Worm (Caenorhabditis elegans) whole organism, young adult: ENCODE measurements around the gene K07C11.7.

Experiments used
- B0261.1 ChIP-seq: sonication (generic microtip); optimal IDR thresholded peaks from 2 replicates; lab custom pipeline; 2016; ENCODE audit warnings: mild to moderate bottlenecking, missing genetic modification characterization, moderate library complexity, missing compliant biosample characterization
- Y53F4B.3 ChIP-seq: fragments of 200-800 bp; sonication (Bioruptor generic); IDR thresholded peaks from 2 replicates; pipeline ENCODE4 v1.3.6; 2022; ENCODE audit warnings: missing genetic modification reagents, missing genetic modification characterization, missing compliant biosample characterization
- Y67H2A.10 ChIP-seq: fragments of 200-800 bp; sonication (Bioruptor generic); conservative IDR thresholded peaks from 2 replicates; pipeline ENCODE4 v1.3.6; 2022; ENCODE audit warnings: missing genetic modification reagents, missing genetic modification characterization, missing compliant biosample characterization
- ZK185.1 ChIP-seq: sonication (generic microtip); optimal IDR thresholded peaks from 2 replicates; lab custom pipeline; 2016; ENCODE audit warnings: mild to moderate bottlenecking, missing genetic modification characterization, missing compliant biosample characterization; ENCODE audit not compliant: poor library complexity, severe bottlenecking
- aptf-2 ChIP-seq: fragments of 200-800 bp; sonication (Bioruptor generic); conservative IDR thresholded peaks from 2 replicates; pipeline ENCODE4 v1.3.6; 2022; ENCODE audit warnings: missing genetic modification reagents, missing genetic modification characterization, missing compliant biosample characterization
- attf-6 ChIP-seq: fragments of 200-800 bp; sonication (Bioruptor generic); IDR thresholded peaks from 2 replicates; pipeline ENCODE4 v1.3.6; 2022; ENCODE audit warnings: missing genetic modification reagents, missing genetic modification characterization, missing compliant biosample characterization
- bed-1 ChIP-seq: fragments of 200-800 bp; sonication (Bioruptor generic); IDR thresholded peaks from 2 replicates; pipeline ENCODE4 v1.3.6; 2022; ENCODE audit warnings: missing genetic modification reagents, missing genetic modification characterization, missing compliant biosample characterization
- ccch-3 ChIP-seq: fragments of 200-800 bp; sonication (Bioruptor generic); optimal IDR thresholded peaks from 2 replicates; lab custom pipeline; 2018; ENCODE audit warnings: mild to moderate bottlenecking, missing genetic modification characterization, missing compliant biosample characterization
- cebp-1 ChIP-seq, 2 experiments: fragments of 200-800 bp in 1 of 2; sonication (Bioruptor generic) in 1 of 2; sonication (generic microtip) in 1 of 2; IDR thresholded peaks in 1 of 2; optimal IDR thresholded peaks in 1 of 2; 2 replicates each; pipeline versions ENCODE4 v1.3.6 to Lab custom; 2017 to 2022; ENCODE audit warnings: missing compliant biosample characterization in 2 of 2, missing genetic modification characterization in 2 of 2, mild to moderate bottlenecking in 1 of 2, missing genetic modification reagents in 1 of 2, moderate library complexity in 1 of 2
- ceh-100 ChIP-seq: fragments of 200-800 bp; sonication (Bioruptor generic); IDR thresholded peaks from 2 replicates; pipeline ENCODE4 v1.3.6; 2022; ENCODE audit warnings: missing genetic modification reagents, missing genetic modification characterization, missing compliant biosample characterization
- ceh-40 ChIP-seq: fragments of 200-800 bp; sonication (Bioruptor generic); IDR thresholded peaks from 2 replicates; pipeline ENCODE4 v1.3.6; 2022; ENCODE audit warnings: missing genetic modification characterization, missing compliant biosample characterization
- die-1 ChIP-seq: sonication (generic microtip); optimal IDR thresholded peaks from 2 replicates; lab custom pipeline; 2016; ENCODE audit warnings: missing genotype, mild to moderate bottlenecking, missing genetic modification characterization, missing compliant biosample characterization
- dox-1 ChIP-seq: fragments of 200-800 bp; sonication (Bioruptor generic); IDR thresholded peaks from 2 replicates; pipeline ENCODE4 v1.3.6; 2022; ENCODE audit warnings: missing genetic modification reagents, missing genetic modification characterization, missing compliant biosample characterization
- dpl-1 ChIP-seq: fragments of 150-350 bp; optimal IDR thresholded peaks from 2 replicates; lab custom pipeline; 2014; ENCODE audit warnings: missing biosample characterization, missing genetic modification reagents, missing genetic modification characterization
- fkh-3 ChIP-seq: sonication (generic microtip); optimal IDR thresholded peaks from 2 replicates; lab custom pipeline; 2016; ENCODE audit warnings: mild to moderate bottlenecking, missing genetic modification characterization, missing compliant biosample characterization
- gei-17 ChIP-seq: fragments of 200-800 bp; sonication (Bioruptor generic); optimal IDR thresholded peaks from 2 replicates; lab custom pipeline; 2018; ENCODE audit warnings: mild to moderate bottlenecking, missing genetic modification characterization, missing compliant biosample characterization
- him-1 ChIP-seq: sonication (generic microtip); optimal IDR thresholded peaks from 2 replicates; lab custom pipeline; 2016; ENCODE audit warnings: missing genotype, missing genetic modification reagents, missing genetic modification characterization, missing compliant biosample characterization
- hmg-1.2 ChIP-seq: fragments of 200-800 bp; sonication (Bioruptor generic); IDR thresholded peaks from 2 replicates; pipeline ENCODE4 v1.3.6; 2022; ENCODE audit warnings: missing genetic modification reagents, missing genetic modification characterization, missing compliant biosample characterization
- hmg-20 ChIP-seq: fragments of 200-800 bp; sonication (Bioruptor generic); IDR thresholded peaks from 2 replicates; pipeline ENCODE4 v1.3.6; 2022; ENCODE audit warnings: missing genetic modification reagents, missing genetic modification characterization, missing compliant biosample characterization
- hrde-1 ChIP-seq: sonication (generic microtip); optimal IDR thresholded peaks from 2 replicates; lab custom pipeline; 2016; ENCODE audit warnings: missing genetic modification characterization, mild to moderate bottlenecking, missing compliant biosample characterization, moderate library complexity, missing genotype, missing genetic modification reagents, borderline replicate concordance
- lag-1 ChIP-seq: fragments of 200-800 bp; sonication (Bioruptor generic); IDR thresholded peaks from 2 replicates; pipeline ENCODE4 v1.3.6; 2022; ENCODE audit warnings: missing genetic modification reagents, missing genetic modification characterization, missing compliant biosample characterization
- lin-26 ChIP-seq: fragments of 200-800 bp; sonication (Bioruptor generic); IDR thresholded peaks from 2 replicates; pipeline ENCODE4 v1.3.6; 2022; ENCODE audit warnings: missing genetic modification reagents, missing genetic modification characterization, missing compliant biosample characterization
- lin-40 ChIP-seq: sonication (generic microtip); optimal IDR thresholded peaks from 2 replicates; lab custom pipeline; 2016; ENCODE audit warnings: missing genetic modification characterization, mild to moderate bottlenecking, missing compliant biosample characterization, missing genotype, missing genetic modification reagents
- lir-1 ChIP-seq: fragments of 200-800 bp; sonication (Bioruptor generic); conservative IDR thresholded peaks from 2 replicates; pipeline ENCODE4 v1.3.6; 2022; ENCODE audit warnings: missing genetic modification reagents, missing genetic modification characterization, missing compliant biosample characterization
- lsl-1 ChIP-seq: fragments of 200-800 bp; sonication (Bioruptor generic); optimal IDR thresholded peaks from 2 replicates; lab custom pipeline; 2018; ENCODE audit warnings: mild to moderate bottlenecking, missing genetic modification characterization, moderate library complexity, missing compliant biosample characterization
- lsy-27 ChIP-seq: sonication (generic microtip); optimal IDR thresholded peaks from 2 replicates; lab custom pipeline; 2017; ENCODE audit warnings: missing genetic modification characterization, mild to moderate bottlenecking, missing compliant biosample characterization, antibody characterized with exemption, missing genotype, borderline replicate concordance; ENCODE audit not compliant: insufficient read depth
- madf-6 ChIP-seq: fragments of 200-800 bp; sonication (Bioruptor generic); IDR thresholded peaks from 2 replicates; pipeline ENCODE4 v1.3.6; 2022; ENCODE audit warnings: missing genetic modification reagents, missing genetic modification characterization, missing compliant biosample characterization
- mcd-1 ChIP-seq: fragments of 200-800 bp; sonication (Bioruptor generic); IDR thresholded peaks from 2 replicates; pipeline ENCODE4 v1.3.6; 2022; ENCODE audit warnings: missing genetic modification reagents, missing genetic modification characterization, missing compliant biosample characterization
- mes-4 ChIP-seq: sonication (generic microtip); optimal IDR thresholded peaks from 2 replicates; lab custom pipeline; 2016; ENCODE audit warnings: missing genotype, missing genetic modification characterization, missing compliant biosample characterization
- nfya-2 ChIP-seq: fragments of 200-800 bp; sonication (Bioruptor generic); IDR thresholded peaks from 2 replicates; pipeline ENCODE4 v1.3.6; 2022; ENCODE audit warnings: missing genetic modification reagents, missing genetic modification characterization, missing compliant biosample characterization
- nhr-179 ChIP-seq: sonication (generic microtip); optimal IDR thresholded peaks from 2 replicates; lab custom pipeline; 2016; ENCODE audit warnings: mild to moderate bottlenecking, missing genetic modification characterization, missing compliant biosample characterization
- nhr-90 ChIP-seq: sonication (generic microtip); optimal IDR thresholded peaks from 2 replicates; lab custom pipeline; 2016; ENCODE audit warnings: missing genotype, mild to moderate bottlenecking, missing genetic modification characterization, missing compliant biosample characterization
- pbrm-1 ChIP-seq: fragments of 200-800 bp; sonication (Bioruptor generic); IDR thresholded peaks from 2 replicates; pipeline ENCODE4 v1.3.6; 2022; ENCODE audit warnings: missing genetic modification reagents, missing genetic modification characterization, missing compliant biosample characterization
- rec-8 ChIP-seq, 2 experiments: sonication (generic microtip); optimal IDR thresholded peaks; 2 replicates each; lab custom pipeline; 2016; ENCODE audit warnings: mild to moderate bottlenecking in 2 of 2, missing genetic modification characterization in 2 of 2, missing genetic modification reagents in 2 of 2, missing genotype in 2 of 2, missing biosample characterization in 1 of 2, missing compliant biosample characterization in 1 of 2, moderate library complexity in 1 of 2
- rpc-1 ChIP-seq, 2 experiments: fragments of 150-350 bp in 1 of 2; sonication (generic microtip) in 1 of 2; optimal IDR thresholded peaks; 2 replicates each; lab custom pipeline; 2014 to 2018; ENCODE audit warnings: missing biosample characterization in 1 of 2, missing genetic modification characterization in 1 of 2, missing genetic modification reagents in 1 of 2, missing genotype in 1 of 2
- snpc-1.1 ChIP-seq: sonication (generic microtip); optimal IDR thresholded peaks from 2 replicates; lab custom pipeline; 2017; ENCODE audit warnings: missing genetic modification characterization, mild to moderate bottlenecking, missing compliant biosample characterization, antibody characterized with exemption, moderate library complexity, missing genotype, missing genetic modification reagents; ENCODE audit not compliant: insufficient read depth
- snpc-4 ChIP-seq, 5 experiments: fragments of 150-350 bp in 1 of 5; sonication (generic microtip) in 4 of 5; optimal IDR thresholded peaks; 2 replicates each; lab custom pipeline; 2014 to 2018; ENCODE audit warnings: missing genetic modification characterization in 5 of 5, missing biosample characterization in 3 of 5, antibody characterized with exemption in 2 of 5, mild to moderate bottlenecking in 2 of 5, missing compliant biosample characterization in 2 of 5, missing genotype in 2 of 5, moderate library complexity in 2 of 5, missing genetic modification reagents in 1 of 5
- sptf-2 ChIP-seq: fragments of 200-800 bp; sonication (Bioruptor generic); optimal IDR thresholded peaks from 2 replicates; lab custom pipeline; 2018; ENCODE audit warnings: mild to moderate bottlenecking, missing genetic modification characterization, missing compliant biosample characterization
- tbp1 ChIP-seq: fragments of 200-800 bp; sonication (Bioruptor generic); optimal IDR thresholded peaks from 2 replicates; lab custom pipeline; 2018; ENCODE audit warnings: mild to moderate bottlenecking, missing genetic modification characterization, missing compliant biosample characterization
- xnd-1 ChIP-seq: sonication (generic microtip); optimal IDR thresholded peaks from 2 replicates; lab custom pipeline; 2016; ENCODE audit warnings: missing genotype, missing genetic modification reagents, missing genetic modification characterization, missing compliant biosample characterization
- zim-3 ChIP-seq: sonication (generic microtip); optimal IDR thresholded peaks from 2 replicates; lab custom pipeline; 2017; ENCODE audit warnings: mild to moderate bottlenecking, missing genetic modification characterization, moderate library complexity, missing compliant biosample characterization
- ztf-18 ChIP-seq: sonication (generic microtip); optimal IDR thresholded peaks from 2 replicates; lab custom pipeline; 2016; ENCODE audit warnings: missing genotype, mild to moderate bottlenecking, missing genetic modification characterization, missing compliant biosample characterization
- ztf-22 ChIP-seq: fragments of 200-800 bp; sonication (Bioruptor generic); optimal IDR thresholded peaks from 2 replicates; lab custom pipeline; 2018; ENCODE audit warnings: mild to moderate bottlenecking, missing genetic modification characterization, moderate library complexity, missing compliant biosample characterization
- ztf-25 ChIP-seq: fragments of 200-800 bp; sonication (Bioruptor generic); IDR thresholded peaks from 2 replicates; pipeline ENCODE4 v1.3.6; 2022; ENCODE audit warnings: missing genetic modification reagents, missing genetic modification characterization, missing compliant biosample characterization
- ztf-28 ChIP-seq: fragments of 200-800 bp; sonication (Bioruptor generic); IDR thresholded peaks from 2 replicates; pipeline ENCODE4 v1.3.6; 2022; ENCODE audit warnings: missing genetic modification reagents, missing genetic modification characterization, missing compliant biosample characterization

The K07C11.7 gene

ce11 chrV:8230056-8230455, 16.3 kb upstream of the K07C11.7 start:
- TF ChIP-seq lin-40 (tag; lab: Kevin White, UChicago): no peak
- TF ChIP-seq cebp-1 (GFP tag; IDR thresholded peaks at IDR 0.05; lab: Robert Waterston, UW): no peak
- no peak for TF ChIP-seq cebp-1 (tag; optimal IDR thresholded peaks at IDR 0.05; lab: Kevin White, UChicago)
- 0 out of 2 replicates have a peak, but pooled peaks have one; percentile 25 for TF ChIP-seq mcd-1 (GFP tag; lab: Robert Waterston, UW)
- peak; percentile 69 for TF ChIP-seq B0261.1 (tag; lab: Kevin White, UChicago)
- peak; percentile 53 for TF ChIP-seq snpc-1.1 (tag; lab: Kevin White, UChicago)
- TF ChIP-seq attf-6: peak; percentile 59; the same call in 1 of the 2 replicates
- TF ChIP-seq fkh-3: no peak
- no peak for TF ChIP-seq hmg-20 (GFP tag; lab: Robert Waterston, UW)
- peak; percentile 74 for TF ChIP-seq lin-26 (GFP tag; lab: Robert Waterston, UW)
- peak; percentile 77 for TF ChIP-seq pbrm-1
- no peak for TF ChIP-seq gei-17 (GFP tag; lab: Kevin White, UChicago)
- TF ChIP-seq madf-6 (GFP tag; lab: Robert Waterston, UW): peak; percentile 53; the same call in 1 of the 2 replicates
- no peak for TF ChIP-seq ztf-28 (GFP tag; lab: Robert Waterston, UW)
- TF ChIP-seq ztf-25 (GFP tag; lab: Robert Waterston, UW): 0 out of 2 replicates have a peak, but pooled peaks have one; percentile 46
- no peak for TF ChIP-seq rec-8 (tag; optimal IDR thresholded peaks at IDR 0.05; lab: Kevin White, UChicago)
- TF ChIP-seq zim-3 (tag; lab: Kevin White, UChicago): peak; percentile 33
- TF ChIP-seq mes-4 (tag; lab: Kevin White, UChicago): peak; percentile 23
- TF ChIP-seq ztf-22 (GFP tag; lab: Kevin White, UChicago): no peak
- TF ChIP-seq lsl-1 (GFP tag; lab: Kevin White, UChicago): peak; percentile 0
- TF ChIP-seq ZK185.1 (tag; lab: Kevin White, UChicago): peak; percentile 65
- 0 out of 2 replicates have a peak, but pooled peaks have one; percentile 41 for TF ChIP-seq ceh-40
- no peak for TF ChIP-seq dpl-1 (GFP tag; lab: Kevin White, UChicago)
- TF ChIP-seq die-1 (tag; lab: Kevin White, UChicago): peak; percentile 56
- no peak for TF ChIP-seq Y67H2A.10 (GFP tag; lab: Robert Waterston, UW)
- TF ChIP-seq tbp1: peak; percentile 91
- no peak for TF ChIP-seq hrde-1 (tag; lab: Kevin White, UChicago)
- peak; percentile 12; the same call in 1 of the 2 replicates for TF ChIP-seq ceh-100 (GFP tag; lab: Robert Waterston, UW)
- peak; percentile 62; the same call in 1 of the 2 replicates for TF ChIP-seq dox-1 (GFP tag; lab: Robert Waterston, UW)
- no peak for TF ChIP-seq sptf-2
- TF ChIP-seq rpc-1 (optimal IDR thresholded peaks at IDR 0.05; lab: Kevin White, UChicago): peak; percentile 59
- TF ChIP-seq rpc-1 (tag; optimal IDR thresholded peaks at IDR 0.05; lab: Kevin White, UChicago): peak; percentile 79
- peak; percentile 50; the same call in 1 of the 2 replicates for TF ChIP-seq hmg-1.2 (GFP tag; lab: Robert Waterston, UW)
- peak; percentile 78 for TF ChIP-seq him-1 (tag; lab: Kevin White, UChicago)
- peak; percentile 26 for TF ChIP-seq ztf-18 (tag; lab: Kevin White, UChicago)
- peak; percentile 65 for TF ChIP-seq nhr-90 (tag; lab: Kevin White, UChicago)
- peak; percentile 41 for TF ChIP-seq snpc-4 (GFP tag; optimal IDR thresholded peaks at IDR 0.05; lab: Kevin White, UChicago)
- peak; percentile 68 to 92 (median 80) for TF ChIP-seq snpc-4 (tag; optimal IDR thresholded peaks at IDR 0.05; lab: Kevin White, UChicago)
- TF ChIP-seq, all 124 proteins: peak for 23

- peak; percentile 70; the same call in 1 of the 2 replicates for TF ChIP-seq lir-1 (GFP tag; lab: Robert Waterston, UW)
- 0 out of 2 replicates have a peak, but pooled peaks have one; percentile 20 for TF ChIP-seq cebp-1 (GFP tag; IDR thresholded peaks at IDR 0.05; lab: Robert Waterston, UW)
- no peak for TF ChIP-seq cebp-1 (tag; optimal IDR thresholded peaks at IDR 0.05; lab: Kevin White, UChicago)
- peak; percentile 31 for TF ChIP-seq lsy-27 (tag; lab: Kevin White, UChicago)
- peak; percentile 66 for TF ChIP-seq xnd-1
- peak; percentile 92 for TF ChIP-seq ceh-100 (GFP tag; lab: Robert Waterston, UW)
- peak; percentile 72 for TF ChIP-seq Y53F4B.3
- no peak for TF ChIP-seq lag-1 (GFP tag; lab: Robert Waterston, UW)
- no peak for TF ChIP-seq nfya-2 (GFP tag; lab: Robert Waterston, UW)
- no peak for TF ChIP-seq bed-1 (GFP tag; lab: Robert Waterston, UW)
- TF ChIP-seq nhr-179 (tag; lab: Kevin White, UChicago): no peak
- TF ChIP-seq ccch-3: no peak
- TF ChIP-seq aptf-2 (GFP tag; lab: Robert Waterston, UW): 0 out of 2 replicates have a peak, but pooled peaks have one; percentile 53
These were observed 14.9 kb upstream of the K07C11.7 start for ce11 chrV:8228712-8229119.
